Worm (Caenorhabditis elegans): ENCODE data around the gene tsp-13.

DNA sequence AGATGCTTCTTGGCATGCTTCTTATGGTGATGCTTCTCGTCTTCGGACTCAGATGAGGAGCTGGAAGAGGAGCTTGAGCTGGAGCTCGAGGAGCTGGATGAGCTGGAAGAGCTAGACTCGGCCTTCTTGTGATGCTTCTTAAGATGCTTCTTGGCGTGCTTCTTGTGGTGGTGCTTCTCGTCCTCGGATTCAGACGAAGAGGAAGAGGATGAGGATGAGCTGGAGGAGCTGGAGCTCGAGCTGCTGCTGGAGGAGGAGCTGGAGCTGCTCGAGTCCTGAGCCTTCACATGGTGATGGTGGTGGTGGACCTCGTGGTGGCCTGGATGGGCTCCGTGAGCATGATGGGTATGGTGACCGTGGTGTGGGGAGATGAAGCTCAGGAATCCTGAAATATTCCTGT lies 48.9 kb downstream of the tsp-13 start:
- TF ChIP-seq lir-1 (GFP tag; conservative IDR thresholded peaks at IDR 0.05) (no peak), ztf-25 (GFP tag; IDR thresholded peaks at IDR 0.05) (no peak), unc-130 (GFP tag; optimal IDR thresholded peaks at IDR 0.05) (no peak), nfya-1 (tag; optimal IDR thresholded peaks at IDR 0.05; ENCODE audit: borderline replicate concordance, insufficient read depth) (no peak), him-1 (tag; optimal IDR thresholded peaks at IDR 0.05) (no peak)

Data from whole organism, young adult.